Worm (Caenorhabditis elegans) whole organism, midembryonic: ENCODE data around the gene F21C10.13.

Source experiments
- T22C8.4 ChIP-seq: fragments of 200-800 bp; sonication (Bioruptor generic); IDR thresholded peaks from 2 replicates; pipeline ENCODE4 v1.3.6; 2022; ENCODE audit warnings: missing genetic modification characterization, missing compliant biosample characterization
- cog-1 ChIP-seq: sonication (generic microtip); optimal IDR thresholded peaks from 2 replicates; lab custom pipeline; 2016; ENCODE audit warnings: missing genetic modification characterization, missing compliant biosample characterization
- flt-1 ChIP-seq: fragments of 200-800 bp; sonication (Bioruptor generic); IDR thresholded peaks from 2 replicates; pipeline ENCODE4 v1.3.6; 2022; ENCODE audit warnings: missing genetic modification characterization, missing compliant biosample characterization
- klf-2 ChIP-seq: fragments of 200-800 bp; sonication (Bioruptor generic); conservative IDR thresholded peaks from 2 replicates; pipeline ENCODE4 v1.3.6; 2022; ENCODE audit warnings: missing genetic modification reagents, missing genetic modification characterization, missing compliant biosample characterization
- med-1 ChIP-seq: sonication (generic microtip); optimal IDR thresholded peaks from 2 replicates; lab custom pipeline; 2017; ENCODE audit warnings: missing genetic modification characterization, mild to moderate bottlenecking, missing compliant biosample characterization, antibody characterized with exemption, missing genetic modification reagents; ENCODE audit not compliant: insufficient read depth
- ref-1 ChIP-seq: fragments of 200-800 bp; sonication (Bioruptor generic); conservative IDR thresholded peaks from 2 replicates; pipeline ENCODE4 v1.3.6; 2022; ENCODE audit warnings: missing genetic modification reagents, missing genetic modification characterization, missing compliant biosample characterization
- tab-1 ChIP-seq: fragments of 200-800 bp; sonication (Bioruptor generic); IDR thresholded peaks from 2 replicates; pipeline ENCODE4 v1.3.6; 2022; ENCODE audit warnings: missing genetic modification characterization, missing compliant biosample characterization
- ztf-23 ChIP-seq: fragments of 200-800 bp; sonication (Bioruptor generic); IDR thresholded peaks from 2 replicates; pipeline ENCODE4 v1.3.6; 2022; ENCODE audit warnings: missing genetic modification reagents, missing genetic modification characterization, missing compliant biosample characterization
- ztf-29 ChIP-seq: fragments of 200-800 bp; sonication (Bioruptor generic); IDR thresholded peaks from 2 replicates; pipeline ENCODE4 v1.3.6; 2022; ENCODE audit warnings: missing genetic modification reagents, missing genetic modification characterization, missing compliant biosample characterization

F21C10.13 gene

DNA sequence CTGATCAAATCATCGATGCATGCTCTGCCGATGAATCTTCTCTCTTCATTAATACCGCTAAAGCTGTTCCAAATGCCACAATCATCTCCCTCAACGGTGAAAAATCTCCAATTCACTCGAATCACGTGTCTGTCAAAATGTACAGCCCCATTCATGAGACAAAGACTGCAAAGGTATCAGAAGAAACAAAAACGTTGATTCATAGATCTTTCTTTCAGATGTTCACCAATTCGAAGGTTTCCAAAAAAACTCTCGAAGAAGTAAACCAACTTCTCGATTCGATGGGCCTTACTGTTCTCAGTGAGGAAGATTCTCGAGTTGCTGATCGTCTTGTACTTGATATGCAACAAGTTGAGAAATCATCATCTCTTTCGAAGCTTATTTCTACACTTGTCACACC lies 25.4 kb upstream of the F21C10.13 start:
- TF ChIP-seq flt-1 (GFP tag; lab: Robert Waterston, UW) (no peak), ref-1 (GFP tag; lab: Robert Waterston, UW) (no peak), T22C8.4 (GFP tag; lab: Robert Waterston, UW) (no peak), klf-2 (GFP tag; lab: Robert Waterston, UW) (no peak), tab-1 (GFP tag; lab: Robert Waterston, UW) (no peak), cog-1 (no peak), ztf-23 (no peak), ztf-29 (GFP tag; lab: Robert Waterston, UW) (no peak), med-1 (GFP tag; lab: Kevin White, UChicago) (no peak)

DNA sequence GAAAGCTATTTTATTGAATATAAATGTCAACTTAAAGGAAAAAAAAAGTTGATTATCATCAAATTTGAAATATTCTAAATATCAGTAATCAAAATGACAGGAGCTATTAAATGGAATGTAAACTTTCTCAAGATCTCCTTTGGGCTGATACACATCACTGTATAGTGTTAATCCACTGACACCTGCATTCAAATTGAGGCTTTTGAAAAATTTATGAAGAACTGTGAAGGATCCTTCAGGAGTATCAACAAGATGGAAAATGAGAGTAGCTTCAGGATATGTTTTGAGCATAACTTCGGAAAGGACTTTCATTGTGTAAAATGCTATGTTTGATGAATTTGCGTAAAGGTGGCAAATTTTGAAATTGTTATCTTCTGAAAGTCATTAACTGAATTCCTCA lies 24.9 kb upstream of the F21C10.13 start:
- no peak for TF ChIP-seq ztf-29 (GFP tag; lab: Robert Waterston, UW)
- TF ChIP-seq tab-1 (GFP tag; lab: Robert Waterston, UW): no peak
- TF ChIP-seq cog-1: no peak
- no peak for TF ChIP-seq flt-1 (GFP tag; lab: Robert Waterston, UW)

DNA sequence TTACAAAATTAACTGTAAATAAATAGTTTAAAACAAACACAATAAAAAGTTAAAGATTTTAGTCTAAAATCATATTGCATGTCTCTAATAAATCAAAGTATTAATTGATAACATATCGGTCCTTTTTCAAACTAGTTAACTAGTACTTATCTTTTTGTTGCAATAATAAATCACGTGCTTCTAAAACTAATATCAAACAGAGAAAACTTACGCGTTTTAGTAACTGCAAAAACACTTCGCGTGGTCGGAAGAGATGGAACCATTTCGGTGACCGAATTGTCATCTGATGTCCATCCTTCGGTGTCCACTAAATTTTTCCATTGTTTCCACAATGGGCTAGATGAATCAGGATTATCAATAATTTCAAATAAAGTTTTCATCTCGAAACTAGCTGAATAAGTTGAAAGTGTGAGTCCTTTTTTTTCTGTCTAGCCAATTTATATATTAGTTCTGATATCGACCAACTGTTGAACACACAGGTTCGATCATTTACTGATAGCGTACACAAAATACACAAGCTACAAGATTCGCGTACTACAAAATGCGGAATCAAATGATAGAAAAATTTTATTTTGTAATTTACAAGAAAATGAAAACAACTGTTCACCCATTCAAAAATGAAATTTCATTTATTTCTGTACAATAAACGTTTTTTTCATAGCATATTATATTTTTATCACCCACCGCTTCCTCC lies 23.7 kb upstream of the F21C10.13 start, which contains the start of gene F21C10.9:
Gene F21C10.9, minus strand, starts transcription at position 417 of the 694 bp plus-strand sequence.
- no peak for TF ChIP-seq ztf-23
- no peak for TF ChIP-seq tab-1 (GFP tag; lab: Robert Waterston, UW)
- TF ChIP-seq ztf-29 (GFP tag; lab: Robert Waterston, UW): no peak
- TF ChIP-seq T22C8.4 (GFP tag; lab: Robert Waterston, UW): no peak
- TF ChIP-seq med-1 (GFP tag; lab: Kevin White, UChicago): no peak
- no peak for TF ChIP-seq cog-1
- TF ChIP-seq klf-2 (GFP tag; lab: Robert Waterston, UW): no peak
- TF ChIP-seq ref-1 (GFP tag; lab: Robert Waterston, UW): no peak
- no peak for TF ChIP-seq flt-1 (GFP tag; lab: Robert Waterston, UW)

DNA sequence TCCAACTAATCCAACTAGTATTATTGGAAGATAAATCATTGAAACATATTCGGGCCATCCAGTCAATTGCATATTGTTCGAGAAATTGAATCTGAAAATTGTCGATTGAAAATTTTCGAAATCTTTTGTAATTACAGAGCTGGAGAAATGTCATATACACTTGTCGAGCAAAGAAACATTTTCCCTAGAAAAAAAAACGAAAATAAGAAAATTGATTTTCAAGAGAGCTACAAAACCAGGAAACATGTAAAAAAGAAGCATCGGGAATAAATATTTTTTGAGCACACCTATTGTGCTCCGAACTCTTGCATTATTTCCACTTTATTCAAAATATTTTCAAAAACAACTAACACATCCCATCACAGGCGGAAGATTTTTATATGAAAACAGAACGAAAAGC lies 21.0 kb upstream of the F21C10.13 start, which contains the start of gene frpr-6:
Gene frpr-6, minus strand, starts transcription at position 101 of the 400 bp plus-strand sequence.
- TF ChIP-seq ztf-29 (GFP tag; lab: Robert Waterston, UW) (no peak), tab-1 (GFP tag; lab: Robert Waterston, UW) (no peak), T22C8.4 (GFP tag; lab: Robert Waterston, UW) (no peak), flt-1 (GFP tag; lab: Robert Waterston, UW) (no peak), ztf-23 (no peak), cog-1 (no peak), klf-2 (GFP tag; lab: Robert Waterston, UW) (no peak), ref-1 (GFP tag; lab: Robert Waterston, UW) (no peak)

DNA sequence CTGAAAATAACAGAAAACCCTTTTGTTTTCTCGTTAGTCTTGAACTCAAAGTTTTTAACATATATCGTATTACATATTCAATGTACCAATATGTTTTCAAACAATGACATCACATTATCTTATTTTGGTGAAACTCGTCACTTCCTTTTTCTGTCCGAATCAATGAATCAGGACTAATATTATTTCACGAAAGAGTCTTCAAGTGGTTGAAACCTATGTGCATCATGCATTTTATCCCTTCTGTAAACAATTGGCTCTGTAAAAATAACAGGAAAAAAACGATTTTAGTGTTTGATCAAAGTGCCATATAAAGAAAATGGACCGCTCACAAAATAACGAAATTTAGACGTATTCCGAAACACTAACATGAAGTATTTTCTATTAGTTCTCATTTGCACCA lies 13.9 kb upstream of the F21C10.13 start, which contains the start of gene F21C10.18:
Gene F21C10.18, plus strand, starts transcription at position 301 of the 400 bp plus-strand sequence.
- TF ChIP-seq ztf-23 (no peak), tab-1 (GFP tag; lab: Robert Waterston, UW) (no peak), ref-1 (GFP tag; lab: Robert Waterston, UW) (no peak), klf-2 (GFP tag; lab: Robert Waterston, UW) (no peak)

DNA sequence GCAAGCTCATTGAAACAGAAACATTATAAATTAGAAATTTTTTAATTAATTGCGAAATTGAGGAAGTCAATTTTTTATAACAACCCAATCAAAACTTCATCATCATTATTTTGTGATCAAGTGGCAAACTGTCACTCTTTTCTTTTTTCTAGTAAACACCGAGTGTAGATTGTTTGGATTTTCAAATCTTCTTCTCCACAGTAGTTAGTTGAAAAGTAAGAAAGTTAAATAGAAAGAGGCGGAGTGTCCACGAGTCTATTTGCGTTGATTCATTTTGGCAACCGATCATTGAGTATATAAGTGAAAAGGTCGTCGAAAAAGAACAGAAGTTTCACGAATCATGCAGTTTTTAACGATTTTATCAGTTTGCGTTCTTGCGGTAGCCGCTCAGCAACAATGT lies 12.8 kb upstream of the F21C10.13 start, which contains the start of gene pqn-31:
Gene pqn-31, plus strand, starts transcription at position 301 of the 400 bp plus-strand sequence.
- TF ChIP-seq med-1 (GFP tag; lab: Kevin White, UChicago): no peak
- no peak for TF ChIP-seq ztf-23
- no peak for TF ChIP-seq flt-1 (GFP tag; lab: Robert Waterston, UW)
- TF ChIP-seq T22C8.4 (GFP tag; lab: Robert Waterston, UW): no peak
- TF ChIP-seq klf-2 (GFP tag; lab: Robert Waterston, UW): no peak
- no peak for TF ChIP-seq tab-1 (GFP tag; lab: Robert Waterston, UW)
- TF ChIP-seq ref-1 (GFP tag; lab: Robert Waterston, UW): no peak
- no peak for TF ChIP-seq cog-1
- TF ChIP-seq ztf-29 (GFP tag; lab: Robert Waterston, UW): no peak

DNA sequence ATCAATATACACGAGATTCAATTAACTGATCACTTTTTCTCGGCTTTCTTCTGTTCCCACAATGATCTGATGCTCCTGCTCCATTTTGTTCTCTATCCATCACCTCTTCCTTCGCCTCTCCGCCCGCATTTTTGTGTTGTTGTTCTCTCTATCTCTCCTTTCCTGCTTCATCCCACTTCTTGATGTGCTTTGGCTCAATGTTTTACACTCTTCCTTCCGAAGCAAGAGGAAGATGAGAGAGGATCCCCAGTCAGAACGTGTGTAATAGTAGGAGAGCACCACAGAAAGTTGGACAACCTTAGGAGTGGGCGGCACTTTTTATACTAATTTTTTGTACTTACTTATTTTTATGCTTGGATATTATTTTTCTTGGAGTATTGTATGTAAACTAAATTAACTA lies 10.1 kb upstream of the F21C10.13 start:
- TF ChIP-seq ztf-29 (GFP tag; lab: Robert Waterston, UW): no peak
- TF ChIP-seq ztf-23: no peak
- TF ChIP-seq med-1 (GFP tag; lab: Kevin White, UChicago): no peak
- no peak for TF ChIP-seq flt-1 (GFP tag; lab: Robert Waterston, UW)
- no peak for TF ChIP-seq ref-1 (GFP tag; lab: Robert Waterston, UW)
- TF ChIP-seq cog-1: no peak
- no peak for TF ChIP-seq T22C8.4 (GFP tag; lab: Robert Waterston, UW)
- no peak for TF ChIP-seq tab-1 (GFP tag; lab: Robert Waterston, UW)
- no peak for TF ChIP-seq klf-2 (GFP tag; lab: Robert Waterston, UW)

DNA sequence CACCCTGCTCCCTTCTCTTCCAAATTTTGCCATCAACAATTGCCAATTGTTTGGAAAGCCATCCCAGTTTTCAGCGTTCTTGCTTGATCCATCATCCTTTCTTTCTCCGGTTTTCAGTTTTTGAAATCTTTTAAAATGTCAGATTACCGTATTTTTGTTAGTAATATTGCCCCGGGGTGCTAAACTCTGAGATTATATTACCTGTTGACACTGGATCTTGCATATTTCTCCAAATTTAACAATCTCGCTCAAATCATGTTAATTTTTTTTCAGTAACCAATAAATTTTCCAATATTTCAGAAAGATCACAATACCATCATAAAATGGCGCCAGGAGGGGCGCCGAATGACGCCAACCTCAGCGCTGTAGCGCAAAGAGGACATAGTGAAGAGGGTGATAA lies 9.6 kb upstream of the F21C10.13 start, which contains the start of gene F21C10.7:
Gene F21C10.7, plus strand, starts transcription at position 301 of the 400 bp plus-strand sequence.
- TF ChIP-seq cog-1 (no peak), ztf-23 (no peak), tab-1 (GFP tag; lab: Robert Waterston, UW) (no peak), T22C8.4 (GFP tag; lab: Robert Waterston, UW) (no peak), ref-1 (GFP tag; lab: Robert Waterston, UW) (no peak), ztf-29 (GFP tag; lab: Robert Waterston, UW) (no peak), flt-1 (GFP tag; lab: Robert Waterston, UW) (no peak), med-1 (GFP tag; lab: Kevin White, UChicago) (no peak), klf-2 (GFP tag; lab: Robert Waterston, UW) (no peak)

DNA sequence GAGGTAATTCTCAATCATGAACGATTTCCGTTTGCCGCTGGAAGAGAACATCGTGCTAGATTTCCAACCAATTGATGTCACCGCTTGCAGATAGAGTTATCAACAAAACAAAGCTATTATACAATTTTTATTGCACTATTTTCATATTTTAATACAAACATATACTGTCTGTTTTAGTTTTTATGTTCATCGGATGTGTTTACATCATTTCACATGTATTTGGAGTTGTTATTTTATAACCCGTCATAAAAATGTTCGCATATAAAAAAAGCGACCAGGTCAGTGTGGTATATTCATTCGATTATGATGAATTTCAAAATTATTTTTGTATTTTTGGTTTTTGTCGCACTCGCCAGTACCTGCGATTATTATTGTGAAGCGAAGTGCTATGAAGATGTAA lies 1.1 kb downstream of the F21C10.13 start, which contains the start of gene F21C10.11:
Gene F21C10.11, plus strand, starts transcription at position 301 of the 400 bp plus-strand sequence.
- no peak for TF ChIP-seq ztf-23
- TF ChIP-seq flt-1 (GFP tag; lab: Robert Waterston, UW): no peak
- no peak for TF ChIP-seq klf-2 (GFP tag; lab: Robert Waterston, UW)
- no peak for TF ChIP-seq T22C8.4 (GFP tag; lab: Robert Waterston, UW)
